Fruit fly (Drosophila melanogaster) whole organism, embryonic: ENCODE results near the gene apolpp.

Experiments
- Atf6 ChIP-seq: fragments of 200-800 bp; sonication (Bioruptor generic); IDR thresholded peaks from 2 replicates; pipeline ENCODE4 v1.3.6; 2022; ENCODE audit warnings: missing biosample characterization, missing genetic modification characterization
- CG10267 ChIP-seq: fragments of 200-800 bp; sonication (Bioruptor generic); optimal IDR thresholded peaks from 2 replicates; lab custom pipeline; 2018; ENCODE audit warnings: missing biosample characterization, mild to moderate bottlenecking, missing genetic modification characterization, moderate library complexity
- CG11247 ChIP-seq: fragments of 200-800 bp; sonication (Bioruptor generic); IDR thresholded peaks from 2 replicates; pipeline ENCODE4 v1.3.6; 2022; ENCODE audit warnings: missing biosample characterization, missing genetic modification characterization
- CG11456 ChIP-seq: fragments of 200-800 bp; sonication (Bioruptor generic); IDR thresholded peaks from 3 replicates; pipeline ENCODE4 v1.3.6; 2022; ENCODE audit warnings: missing biosample characterization, missing genetic modification characterization
- CG11723 ChIP-seq: fragments of 200-800 bp; sonication (Bioruptor generic); optimal IDR thresholded peaks from 2 replicates; lab custom pipeline; 2017; ENCODE audit warnings: missing biosample characterization, mild to moderate bottlenecking, missing genetic modification characterization
- CG12659 ChIP-seq: fragments of 200-800 bp; sonication (Bioruptor generic); optimal IDR thresholded peaks from 3 replicates; lab custom pipeline; 2017; ENCODE audit warnings: mild to moderate bottlenecking, missing biosample characterization, missing genetic modification reagents, missing genetic modification characterization
- CG14710 ChIP-seq: fragments of 200-800 bp; sonication (Bioruptor generic); optimal IDR thresholded peaks from 3 replicates; lab custom pipeline; 2019; ENCODE audit warnings: missing biosample characterization, mild to moderate bottlenecking, missing genetic modification characterization, moderate library complexity
- CG14860 ChIP-seq: fragments of 200-800 bp; sonication (Bioruptor generic); IDR thresholded peaks from 3 replicates; pipeline ENCODE4 v1.3.6; 2022; ENCODE audit warnings: missing biosample characterization, missing genetic modification characterization; ENCODE audit not compliant: partially characterized antibody
- CG15601 ChIP-seq: fragments of 200-800 bp; sonication (Bioruptor generic); optimal IDR thresholded peaks from 3 replicates; lab custom pipeline; 2019; ENCODE audit warnings: missing biosample characterization, mild to moderate bottlenecking, missing genetic modification characterization, moderate library complexity
- CG1603 ChIP-seq: fragments of 200-800 bp; sonication (Bioruptor generic); optimal IDR thresholded peaks from 2 replicates; lab custom pipeline; 2019; ENCODE audit warnings: missing biosample characterization, mild to moderate bottlenecking, missing genetic modification characterization, moderate library complexity
- CG18764 ChIP-seq: fragments of 200-800 bp; sonication (Bioruptor generic); optimal IDR thresholded peaks from 3 replicates; lab custom pipeline; 2016; ENCODE audit warnings: missing biosample characterization, missing genetic modification characterization
- CG2199 ChIP-seq: fragments of 200-800 bp; sonication (Bioruptor generic); IDR thresholded peaks from 3 replicates; pipeline ENCODE4 v1.3.6; 2022; ENCODE audit warnings: missing biosample characterization, missing genetic modification characterization
- CG33213 ChIP-seq: fragments of 200-800 bp; sonication (Bioruptor generic); optimal IDR thresholded peaks from 3 replicates; lab custom pipeline; 2016; ENCODE audit warnings: missing biosample characterization, missing genetic modification characterization
- CG3838 ChIP-seq: fragments of 200-800 bp; sonication (Bioruptor generic); optimal IDR thresholded peaks from 3 replicates; lab custom pipeline; 2016; ENCODE audit warnings: missing biosample characterization, missing genetic modification characterization
- CG4328 ChIP-seq: fragments of 200-800 bp; sonication (Bioruptor generic); optimal IDR thresholded peaks from 3 replicates; lab custom pipeline; 2017; ENCODE audit warnings: missing biosample characterization, missing genetic modification reagents, missing genetic modification characterization
- CG5180 ChIP-seq: fragments of 200-800 bp; sonication (Bioruptor generic); optimal IDR thresholded peaks from 3 replicates; lab custom pipeline; 2017; ENCODE audit warnings: missing biosample characterization, missing genetic modification characterization, mild to moderate bottlenecking, moderate library complexity, missing genetic modification reagents
- Dad ChIP-seq: fragments of 200-800 bp; sonication (Bioruptor generic); optimal IDR thresholded peaks from 3 replicates; lab custom pipeline; 2016; ENCODE audit warnings: missing biosample characterization, missing genetic modification characterization
- Dll ChIP-seq: fragments of 200-800 bp; sonication (Bioruptor generic); IDR thresholded peaks from 4 replicates; pipeline ENCODE4 v1.3.6; 2022; ENCODE audit warnings: missing biosample characterization, missing genetic modification characterization; ENCODE audit not compliant: partially characterized antibody
- E2f2 ChIP-seq: fragments of 200-800 bp; sonication (Bioruptor generic); IDR thresholded peaks from 2 replicates; pipeline ENCODE4 v1.3.6; 2022; ENCODE audit warnings: missing biosample characterization, missing genetic modification characterization
- NK7.1 ChIP-seq: fragments of 200-800 bp; sonication (Bioruptor generic); optimal IDR thresholded peaks from 3 replicates; lab custom pipeline; 2016; ENCODE audit warnings: missing biosample characterization, missing genetic modification characterization
- Neu2 ChIP-seq: fragments of 200-800 bp; sonication (Bioruptor generic); optimal IDR thresholded peaks from 3 replicates; lab custom pipeline; 2016; ENCODE audit warnings: missing biosample characterization, missing genetic modification characterization, borderline replicate concordance
- PHDP ChIP-seq: fragments of 200-800 bp; sonication (Bioruptor generic); optimal IDR thresholded peaks from 3 replicates; lab custom pipeline; 2018; ENCODE audit warnings: missing biosample characterization, mild to moderate bottlenecking, missing genetic modification characterization, moderate library complexity
- bcd ChIP-seq: fragments of 200-800 bp; sonication (Bioruptor generic); optimal IDR thresholded peaks from 2 replicates; lab custom pipeline; 2017; ENCODE audit warnings: missing biosample characterization, mild to moderate bottlenecking, missing genetic modification characterization
- gro ChIP-seq: fragments of 200-800 bp; sonication (Bioruptor generic); optimal IDR thresholded peaks from 2 replicates; lab custom pipeline; 2016; ENCODE audit warnings: missing biosample characterization, missing genetic modification characterization
- hbn ChIP-seq: fragments of 200-800 bp; sonication (Bioruptor generic); IDR thresholded peaks from 2 replicates; pipeline ENCODE4 v1.3.6; 2022; ENCODE audit warnings: missing biosample characterization, missing genetic modification characterization; ENCODE audit not compliant: partially characterized antibody
- inv ChIP-seq: fragments of 200-800 bp; sonication (Bioruptor generic); IDR thresholded peaks from 2 replicates; pipeline ENCODE4 v1.3.6; 2022; ENCODE audit warnings: missing biosample characterization, missing genetic modification characterization; ENCODE audit not compliant: partially characterized antibody
- jigr1 ChIP-seq: fragments of 200-800 bp; sonication (Bioruptor generic); IDR thresholded peaks from 3 replicates; pipeline ENCODE4 v1.3.6; 2022; ENCODE audit warnings: missing biosample characterization, missing genetic modification characterization
- knrl ChIP-seq: fragments of 200-800 bp; sonication (Bioruptor generic); IDR thresholded peaks from 3 replicates; pipeline ENCODE4 v1.3.6; 2022; ENCODE audit warnings: missing biosample characterization, missing genetic modification characterization; ENCODE audit not compliant: partially characterized antibody
- lab ChIP-seq: fragments of 200-800 bp; sonication (Bioruptor generic); optimal IDR thresholded peaks from 3 replicates; lab custom pipeline; 2017; ENCODE audit warnings: missing biosample characterization, missing genetic modification characterization, mild to moderate bottlenecking, moderate library complexity, missing genetic modification reagents
- mld ChIP-seq: fragments of 200-800 bp; sonication (Bioruptor generic); IDR thresholded peaks from 3 replicates; pipeline ENCODE4 v1.3.6; 2022; ENCODE audit warnings: missing biosample characterization, missing genetic modification characterization; ENCODE audit not compliant: partially characterized antibody
- nerfin-1 ChIP-seq: fragments of 200-800 bp; sonication (Bioruptor generic); optimal IDR thresholded peaks from 3 replicates; lab custom pipeline; 2019; ENCODE audit warnings: missing biosample characterization, mild to moderate bottlenecking, missing genetic modification characterization, moderate library complexity
- onecut ChIP-seq: fragments of 200-800 bp; sonication (Bioruptor generic); IDR thresholded peaks from 2 replicates; pipeline ENCODE4 v1.3.6; 2022; ENCODE audit warnings: missing biosample characterization, missing genetic modification characterization
- phol ChIP-seq: fragments of 200-800 bp; sonication (Bioruptor generic); optimal IDR thresholded peaks from 3 replicates; lab custom pipeline; 2018; ENCODE audit warnings: missing biosample characterization, mild to moderate bottlenecking, missing genetic modification characterization, moderate library complexity
- pros ChIP-seq: fragments of 200-800 bp; sonication (Bioruptor generic); optimal IDR thresholded peaks from 3 replicates; lab custom pipeline; 2019; ENCODE audit warnings: missing biosample characterization, mild to moderate bottlenecking, missing genetic modification characterization, moderate library complexity
- pzg ChIP-seq: fragments of 200-800 bp; sonication (Bioruptor generic); optimal IDR thresholded peaks from 3 replicates; lab custom pipeline; 2018; ENCODE audit warnings: missing biosample characterization, mild to moderate bottlenecking, missing genetic modification characterization, moderate library complexity
- ranshi ChIP-seq: fragments of 200-800 bp; sonication (Bioruptor generic); IDR thresholded peaks from 2 replicates; pipeline ENCODE4 v1.3.6; 2022; ENCODE audit warnings: missing biosample characterization, missing genetic modification characterization
- scrt ChIP-seq: fragments of 200-800 bp; sonication (Bioruptor generic); optimal IDR thresholded peaks from 2 replicates; lab custom pipeline; 2018; ENCODE audit warnings: missing biosample characterization, mild to moderate bottlenecking, missing genetic modification characterization, moderate library complexity
- sens ChIP-seq: fragments of 200-800 bp; sonication (Bioruptor generic); peaks from one replicate; lab custom pipeline; 2016; ENCODE audit warnings: missing biosample characterization, missing genetic modification characterization
- sqz ChIP-seq: fragments of 200-800 bp; sonication (Bioruptor generic); optimal IDR thresholded peaks from 3 replicates; lab custom pipeline; 2018; ENCODE audit warnings: missing biosample characterization, mild to moderate bottlenecking, missing genetic modification characterization
- sug ChIP-seq: fragments of 200-800 bp; optimal IDR thresholded peaks from 2 replicates; lab custom pipeline; 2019; ENCODE audit warnings: missing biosample characterization, mild to moderate bottlenecking, missing genetic modification characterization, moderate library complexity
- tna ChIP-seq: fragments of 200-800 bp; sonication (Bioruptor generic); IDR thresholded peaks from 2 replicates; pipeline ENCODE4 v1.3.6; 2022; ENCODE audit warnings: missing biosample characterization, missing genetic modification characterization; ENCODE audit not compliant: partially characterized antibody
- ttk ChIP-seq: fragments of 200-800 bp; sonication (Bioruptor generic); IDR thresholded peaks from 2 replicates; pipeline ENCODE4 v2.1.2; 2022; ENCODE audit warnings: missing biosample characterization, missing genetic modification characterization
- unc-4 ChIP-seq: fragments of 200-800 bp; sonication (Bioruptor generic); IDR thresholded peaks from 2 replicates; pipeline ENCODE4 v1.3.6; 2022; ENCODE audit warnings: missing biosample characterization, missing genetic modification characterization; ENCODE audit not compliant: partially characterized antibody
- vfl ChIP-seq: fragments of 200-800 bp; sonication (Bioruptor generic); optimal IDR thresholded peaks from 2 replicates; lab custom pipeline; 2016; ENCODE audit warnings: missing biosample characterization, missing genetic modification characterization
- vnd ChIP-seq: fragments of 200-800 bp; sonication (Bioruptor generic); IDR thresholded peaks from 3 replicates; pipeline ENCODE4 v1.3.6; 2022; ENCODE audit warnings: missing biosample characterization, missing genetic modification characterization; ENCODE audit not compliant: partially characterized antibody
- zfh2 ChIP-seq: fragments of 200-800 bp; sonication (Bioruptor generic); optimal IDR thresholded peaks from 2 replicates; lab custom pipeline; 2016; ENCODE audit warnings: missing biosample characterization, missing genetic modification characterization

Gene apolpp

dm6 chr4:1064652-1065218 is 4.0 kb downstream of the apolpp start, which contains the start of gene Zyx (continued):
- TF ChIP-seq CG5180 (GFP tag; lab: Kevin White, UChicago) (no peak), CG11247 (GFP tag; lab: Robert Waterston, UW) (no peak), CG11456 (GFP tag; lab: Robert Waterston, UW) (no peak), bcd (GFP tag; lab: Kevin White, UChicago) (no peak), onecut (no peak), NK7.1 (GFP tag; lab: Kevin White, UChicago) (no peak), CG4328 (no peak), PHDP (tag; lab: Kevin White, UChicago) (no peak), sens (GFP tag; lab: Kevin White, UChicago) (peak; percentile 77), lab (GFP tag; lab: Kevin White, UChicago) (no peak), Neu2 (GFP tag; lab: Kevin White, UChicago) (no peak), zfh2 (no peak), sug (tag; lab: Kevin White, UChicago) (peak; percentile 2), CG18764 (GFP tag; lab: Kevin White, UChicago) (no peak)

- TF ChIP-seq mld (GFP tag; lab: Robert Waterston, UW): peak; percentile 88
- peak; percentile 63; the same call in 1 of the 3 replicates for TF ChIP-seq CG2199
- peak; percentile 16 for TF ChIP-seq CG10267 (tag; lab: Kevin White, UChicago)
- TF ChIP-seq tna (GFP tag; lab: Robert Waterston, UW): peak; percentile 85
- TF ChIP-seq jigr1 (GFP tag; lab: Robert Waterston, UW): no peak
- TF ChIP-seq CG1603 (tag; lab: Kevin White, UChicago): peak; percentile 72
- peak; percentile 7 for TF ChIP-seq CG14710 (tag; lab: Kevin White, UChicago)
- no peak for TF ChIP-seq Atf6 (GFP tag; lab: Robert Waterston, UW)
- peak; percentile 73 for TF ChIP-seq inv
- TF ChIP-seq CG11723 (GFP tag; lab: Kevin White, UChicago): no peak
- TF ChIP-seq CG4328: no peak
- peak; percentile 91 for TF ChIP-seq Dll
- TF ChIP-seq CG3838 (GFP tag; lab: Kevin White, UChicago): no peak
- no peak for TF ChIP-seq nerfin-1 (tag; lab: Kevin White, UChicago)
- TF ChIP-seq sqz: peak; percentile 50
- TF ChIP-seq gro (GFP tag; lab: Kevin White, UChicago): peak; percentile 24
- no peak for TF ChIP-seq ranshi (GFP tag; lab: Robert Waterston, UW)
- TF ChIP-seq vfl: no peak
- peak; percentile 29 for TF ChIP-seq phol (tag; lab: Kevin White, UChicago)
- peak; percentile 10 for TF ChIP-seq CG15601 (tag; lab: Kevin White, UChicago)
- peak; percentile 91 for TF ChIP-seq E2f2 (GFP tag; lab: Robert Waterston, UW)
- TF ChIP-seq CG33213 (GFP tag; lab: Kevin White, UChicago): peak; percentile 75
- peak; percentile 24 for TF ChIP-seq scrt (GFP tag; lab: Kevin White, UChicago)
- no peak for TF ChIP-seq ttk (GFP tag; lab: Robert Waterston, UW)
- TF ChIP-seq hbn (GFP tag; lab: Robert Waterston, UW): peak; percentile 90
- TF ChIP-seq vnd (GFP tag; lab: Robert Waterston, UW): peak; percentile 78
- no peak for TF ChIP-seq Dad
- peak; percentile 81 for TF ChIP-seq pzg (GFP tag; lab: Kevin White, UChicago)
- peak; percentile 68 for TF ChIP-seq pros (GFP tag; lab: Kevin White, UChicago)
- peak; percentile 90; the same call in 2 of the 3 replicates for TF ChIP-seq knrl (GFP tag; lab: Robert Waterston, UW)
- peak; percentile 79 for TF ChIP-seq CG14860 (GFP tag; lab: Robert Waterston, UW)
- peak; percentile 93 for TF ChIP-seq unc-4 (GFP tag; lab: Robert Waterston, UW)
- peak; percentile 43 for TF ChIP-seq CG12659 (GFP tag; lab: Kevin White, UChicago)
These were observed 23.7 kb downstream of the apolpp start, which contains the start of gene Actbeta for dm6 chr4:1084326-1085062. Gene Actbeta (minus strand): TSS chr4:1084796.
